Fruit fly (Drosophila melanogaster): ENCODE measurements around the gene Krn.

Gene Krn

dm6 chr3L:17665084-17665576, 11.1 kb upstream of the Krn start:
- TF ChIP-seq ftz-f1 (GFP tag; optimal IDR thresholded peaks at IDR 0.05) (peak; percentile 67), GATAe (GFP tag; conservative IDR thresholded peaks at IDR 0.05) (peak; percentile 76), CG3281 (GFP tag; optimal IDR thresholded peaks at IDR 0.05) (peak; percentile 30), Doc2 (GFP tag; IDR thresholded peaks at IDR 0.05) (no peak), scrt (GFP tag; optimal IDR thresholded peaks at IDR 0.05) (peak; percentile 24), CG1832 (GFP tag; optimal IDR thresholded peaks at IDR 0.05) (no peak), Ravus (GFP tag; IDR thresholded peaks at IDR 0.05) (no peak), mirr (GFP tag; optimal IDR thresholded peaks at IDR 0.05) (peak; percentile 83), Bgb (GFP tag; IDR thresholded peaks at IDR 0.05; ENCODE audit: partially characterized antibody) (peak; percentile 31; the same call in 1 of the 2 replicates), CrebB (tag; optimal IDR thresholded peaks at IDR 0.05) (no peak), br (optimal IDR thresholded peaks at IDR 0.05) (no peak), ind (GFP tag; optimal IDR thresholded peaks at IDR 0.05) (no peak), lab (GFP tag; optimal IDR thresholded peaks at IDR 0.05) (peak; percentile 79), Spps (tag; optimal IDR thresholded peaks at IDR 0.05) (no peak), ewg (GFP tag; optimal IDR thresholded peaks at IDR 0.05) (peak; percentile 2), CG6765 (GFP tag; optimal IDR thresholded peaks at IDR 0.05) (peak; percentile 39), B-H2 (GFP tag; optimal IDR thresholded peaks at IDR 0.05) (peak; percentile 17), CG16813 (GFP tag; IDR thresholded peaks at IDR 0.05; ENCODE audit: partially characterized antibody) (0 out of 3 replicates have a peak, but pooled peaks have one; percentile 34), p53 (GFP tag; optimal IDR thresholded peaks at IDR 0.05) (no peak), CG10321 (GFP tag; IDR thresholded peaks at IDR 0.05) (0 out of 2 replicates have a peak, but pooled peaks have one; percentile 14), Antp (GFP tag; optimal IDR thresholded peaks at IDR 0.05) (no peak), CG18262 (tag; optimal IDR thresholded peaks at IDR 0.05) (no peak), corto (GFP tag; optimal IDR thresholded peaks at IDR 0.05) (peak; percentile 22), pum (GFP tag; optimal IDR thresholded peaks at IDR 0.05) (no peak), grn (GFP tag; optimal IDR thresholded peaks at IDR 0.05) (peak; percentile 55), cwo (GFP tag; optimal IDR thresholded peaks at IDR 0.05) (peak; percentile 71), CG8765 (GFP tag; IDR thresholded peaks at IDR 0.05) (no peak), sug (tag; optimal IDR thresholded peaks at IDR 0.05) (peak; percentile 96), chinmo (GFP tag; IDR thresholded peaks at IDR 0.05; ENCODE audit: partially characterized antibody) (0 out of 4 replicates have a peak, but pooled peaks have one; percentile 32), CG42726 (GFP tag; IDR thresholded peaks at IDR 0.05; ENCODE audit: partially characterized antibody) (no peak), bbx (GFP tag; IDR thresholded peaks at IDR 0.05; ENCODE audit: partially characterized antibody) (no peak), sd (tag; optimal IDR thresholded peaks at IDR 0.05) (peak; percentile 74), CG32532 (GFP tag; IDR thresholded peaks at IDR 0.05) (peak; percentile 42), Pdp1 (GFP tag; optimal IDR thresholded peaks at IDR 0.05) (peak in 1 of 2 experiments; percentile 99), Med (GFP tag) (peak; percentile 85), caup (GFP tag; optimal IDR thresholded peaks at IDR 0.05; ENCODE audit: severe bottlenecking) (peak; percentile 48), YL-1 (GFP tag; optimal IDR thresholded peaks at IDR 0.05) (no peak), CG18599 (GFP tag; optimal IDR thresholded peaks at IDR 0.05) (peak; percentile 58), abd-A (tag; optimal IDR thresholded peaks at IDR 0.05) (peak; percentile 57), CG13287 (GFP tag; IDR thresholded peaks at IDR 0.05; ENCODE audit: partially characterized antibody) (peak; percentile 22; the same call in 1 of the 2 replicates), E2f2 (GFP tag; IDR thresholded peaks at IDR 0.05) (peak; percentile 46; the same call in 1 of the 2 replicates), ERR (GFP tag; optimal IDR thresholded peaks at IDR 0.05) (peak; percentile 34), Deaf1 (tag; optimal IDR thresholded peaks at IDR 0.05) (peak; percentile 97), CG31388 (GFP tag; optimal IDR thresholded peaks at IDR 0.05) (no peak), CG2678 (tag; optimal IDR thresholded peaks at IDR 0.05) (peak; percentile 6), CG18011 (GFP tag; optimal IDR thresholded peaks at IDR 0.05) (peak; percentile 91), CG34376 (GFP tag; optimal IDR thresholded peaks at IDR 0.05) (peak; percentile 82), Fer1 (GFP tag; optimal IDR thresholded peaks at IDR 0.05) (peak; percentile 32), Dref (GFP tag; IDR thresholded peaks at IDR 0.05) (no peak)

All from whole organism, embryonic.